Worm (Caenorhabditis elegans): Measurements from ENCODE around the gene C16D2.1.

DNA sequence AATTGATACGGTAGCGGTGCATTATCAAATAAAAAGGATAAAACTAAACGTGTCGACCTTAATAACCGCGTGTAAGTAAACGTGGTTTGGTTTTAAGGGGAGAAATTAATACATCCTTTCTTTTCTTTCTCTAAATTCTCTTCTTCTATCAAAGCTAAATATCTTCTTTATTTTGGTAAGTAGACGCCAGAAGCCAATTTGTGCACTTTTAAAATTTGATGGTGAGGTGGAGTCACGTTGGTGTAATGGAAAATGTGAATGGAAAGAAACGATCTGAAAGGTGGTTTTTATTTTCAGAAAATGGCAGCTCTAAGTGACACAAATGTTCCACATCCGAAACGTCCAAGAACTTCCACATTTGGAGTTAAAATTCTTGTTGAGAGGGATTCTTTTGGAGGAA lies 30.7 kb upstream of the C16D2.1 start, which contains the start of gene T24H10.5:
- no peak for TF ChIP-seq lin-13 (GFP tag; optimal IDR thresholded peaks at IDR 0.05)
- no peak for TF ChIP-seq egl-27 (tag; optimal IDR thresholded peaks at IDR 0.05)
- no peak for TF ChIP-seq unc-62 (GFP tag; optimal IDR thresholded peaks at IDR 0.05)
- no peak for TF ChIP-seq swsn-7 (tag; optimal IDR thresholded peaks at IDR 0.05)
- no peak for TF ChIP-seq jun-1 (tag; optimal IDR thresholded peaks at IDR 0.05)
- TF ChIP-seq nhr-12 (tag; optimal IDR thresholded peaks at IDR 0.05): no peak
- TF ChIP-seq ztf-11 (tag; optimal IDR thresholded peaks at IDR 0.05): no peak
- no peak for TF ChIP-seq nhr-76 (tag; optimal IDR thresholded peaks at IDR 0.05)
- TF ChIP-seq elt-2 (tag; optimal IDR thresholded peaks at IDR 0.05): no peak
- no peak for TF ChIP-seq fkh-10 (GFP tag; optimal IDR thresholded peaks at IDR 0.05)

Data from whole organism, L1 larva.